Worm (Caenorhabditis elegans) whole organism, young adult: Measurements from ENCODE around the gene bcf-1.

Experiments used
- B0261.1 ChIP-seq: sonication (generic microtip); optimal IDR thresholded peaks from 2 replicates; lab custom pipeline; 2016; ENCODE audit warnings: mild to moderate bottlenecking, missing genetic modification characterization, moderate library complexity, missing compliant biosample characterization
- C17E4.6 ChIP-seq: fragments of 200-800 bp; sonication (Bioruptor generic); IDR thresholded peaks from 2 replicates; pipeline ENCODE4 v1.3.6; 2022; ENCODE audit warnings: missing genetic modification reagents, missing genetic modification characterization, missing compliant biosample characterization
- T26A5.8 ChIP-seq: sonication (generic microtip); optimal IDR thresholded peaks from 2 replicates; lab custom pipeline; 2016; ENCODE audit warnings: missing genetic modification characterization, missing compliant biosample characterization
- Y53G8AR.9 ChIP-seq: fragments of 200-800 bp; sonication (Bioruptor generic); conservative IDR thresholded peaks from 2 replicates; pipeline ENCODE4 v1.3.6; 2022; ENCODE audit warnings: missing genetic modification reagents, missing genetic modification characterization, missing compliant biosample characterization
- Y67H2A.10 ChIP-seq: fragments of 200-800 bp; sonication (Bioruptor generic); conservative IDR thresholded peaks from 2 replicates; pipeline ENCODE4 v1.3.6; 2022; ENCODE audit warnings: missing genetic modification reagents, missing genetic modification characterization, missing compliant biosample characterization
- aptf-2 ChIP-seq: fragments of 200-800 bp; sonication (Bioruptor generic); conservative IDR thresholded peaks from 2 replicates; pipeline ENCODE4 v1.3.6; 2022; ENCODE audit warnings: missing genetic modification reagents, missing genetic modification characterization, missing compliant biosample characterization
- aptf-3 ChIP-seq: fragments of 200-800 bp; sonication (Bioruptor generic); IDR thresholded peaks from 2 replicates; pipeline ENCODE4 v1.3.6; 2022; ENCODE audit warnings: missing genetic modification characterization, missing compliant biosample characterization
- ccch-3 ChIP-seq: fragments of 200-800 bp; sonication (Bioruptor generic); optimal IDR thresholded peaks from 2 replicates; lab custom pipeline; 2018; ENCODE audit warnings: mild to moderate bottlenecking, missing genetic modification characterization, missing compliant biosample characterization
- cebp-1 ChIP-seq, 2 experiments: fragments of 200-800 bp in 1 of 2; sonication (Bioruptor generic) in 1 of 2; sonication (generic microtip) in 1 of 2; IDR thresholded peaks in 1 of 2; optimal IDR thresholded peaks in 1 of 2; 2 replicates each; pipeline versions ENCODE4 v1.3.6 to Lab custom; 2017 to 2022; ENCODE audit warnings: missing compliant biosample characterization in 2 of 2, missing genetic modification characterization in 2 of 2, mild to moderate bottlenecking in 1 of 2, missing genetic modification reagents in 1 of 2, moderate library complexity in 1 of 2
- ceh-79 ChIP-seq: sonication (generic microtip); optimal IDR thresholded peaks from 2 replicates; lab custom pipeline; 2017; ENCODE audit warnings: mild to moderate bottlenecking, missing genetic modification characterization, missing compliant biosample characterization
- dox-1 ChIP-seq: fragments of 200-800 bp; sonication (Bioruptor generic); IDR thresholded peaks from 2 replicates; pipeline ENCODE4 v1.3.6; 2022; ENCODE audit warnings: missing genetic modification reagents, missing genetic modification characterization, missing compliant biosample characterization
- hlh-26 ChIP-seq: fragments of 200-800 bp; sonication (Bioruptor generic); conservative IDR thresholded peaks from 2 replicates; pipeline ENCODE4 v1.3.6; 2022; ENCODE audit warnings: missing genetic modification reagents, missing genetic modification characterization, missing compliant biosample characterization
- hmg-1.2 ChIP-seq: fragments of 200-800 bp; sonication (Bioruptor generic); IDR thresholded peaks from 2 replicates; pipeline ENCODE4 v1.3.6; 2022; ENCODE audit warnings: missing genetic modification reagents, missing genetic modification characterization, missing compliant biosample characterization
- lag-1 ChIP-seq: fragments of 200-800 bp; sonication (Bioruptor generic); IDR thresholded peaks from 2 replicates; pipeline ENCODE4 v1.3.6; 2022; ENCODE audit warnings: missing genetic modification reagents, missing genetic modification characterization, missing compliant biosample characterization
- let-526 ChIP-seq: fragments of 200-800 bp; sonication (Bioruptor generic); IDR thresholded peaks from 2 replicates; pipeline ENCODE4 v1.3.6; 2022; ENCODE audit warnings: missing genetic modification reagents, missing genetic modification characterization, missing compliant biosample characterization
- lin-26 ChIP-seq: fragments of 200-800 bp; sonication (Bioruptor generic); IDR thresholded peaks from 2 replicates; pipeline ENCODE4 v1.3.6; 2022; ENCODE audit warnings: missing genetic modification reagents, missing genetic modification characterization, missing compliant biosample characterization
- lin-40 ChIP-seq: sonication (generic microtip); optimal IDR thresholded peaks from 2 replicates; lab custom pipeline; 2016; ENCODE audit warnings: missing genetic modification characterization, mild to moderate bottlenecking, missing compliant biosample characterization, missing genotype, missing genetic modification reagents
- madf-3 ChIP-seq: fragments of 200-800 bp; sonication (Bioruptor generic); IDR thresholded peaks from 2 replicates; pipeline ENCODE4 v1.3.6; 2022; ENCODE audit warnings: missing genetic modification reagents, missing genetic modification characterization, missing compliant biosample characterization
- mcd-1 ChIP-seq: fragments of 200-800 bp; sonication (Bioruptor generic); IDR thresholded peaks from 2 replicates; pipeline ENCODE4 v1.3.6; 2022; ENCODE audit warnings: missing genetic modification reagents, missing genetic modification characterization, missing compliant biosample characterization
- mxl-1 ChIP-seq: sonication (generic microtip); optimal IDR thresholded peaks from 2 replicates; lab custom pipeline; 2016; ENCODE audit warnings: missing genetic modification characterization, missing compliant biosample characterization
- nhr-27 ChIP-seq: fragments of 200-800 bp; sonication (Bioruptor generic); optimal IDR thresholded peaks from 2 replicates; lab custom pipeline; 2018; ENCODE audit warnings: mild to moderate bottlenecking, missing genetic modification characterization, moderate library complexity, missing compliant biosample characterization
- nhr-80 ChIP-seq: sonication (generic microtip); optimal IDR thresholded peaks from 2 replicates; lab custom pipeline; 2016; ENCODE audit warnings: missing genetic modification characterization, missing compliant biosample characterization
- pha-4 ChIP-seq: fragments of 150-350 bp; sonication (generic microtip); optimal IDR thresholded peaks from 2 replicates; lab custom pipeline; 2014; ENCODE audit warnings: missing biosample characterization, missing genetic modification reagents, missing genetic modification characterization
- snpc-3.4 ChIP-seq: sonication (generic microtip); optimal IDR thresholded peaks from 2 replicates; lab custom pipeline; 2017; ENCODE audit warnings: missing genetic modification characterization, mild to moderate bottlenecking, missing compliant biosample characterization, antibody characterized with exemption, moderate library complexity, missing genotype, missing genetic modification reagents
- tbp1 ChIP-seq: fragments of 200-800 bp; sonication (Bioruptor generic); optimal IDR thresholded peaks from 2 replicates; lab custom pipeline; 2018; ENCODE audit warnings: mild to moderate bottlenecking, missing genetic modification characterization, missing compliant biosample characterization
- tbx-9 ChIP-seq: sonication (generic microtip); optimal IDR thresholded peaks from 2 replicates; lab custom pipeline; 2016; ENCODE audit warnings: borderline replicate concordance, missing genetic modification characterization, inconsistent platforms, missing compliant biosample characterization
- unc-62 ChIP-seq: fragments of 150-350 bp; optimal IDR thresholded peaks from 2 replicates; lab custom pipeline; 2014; ENCODE audit warnings: missing biosample characterization, missing genetic modification reagents, missing genetic modification characterization
- zfh-2 ChIP-seq: fragments of 200-800 bp; sonication (Bioruptor generic); conservative IDR thresholded peaks from 2 replicates; pipeline ENCODE4 v1.3.6; 2022; ENCODE audit warnings: missing genetic modification reagents, missing genetic modification characterization, missing compliant biosample characterization

Gene bcf-1

DNA sequence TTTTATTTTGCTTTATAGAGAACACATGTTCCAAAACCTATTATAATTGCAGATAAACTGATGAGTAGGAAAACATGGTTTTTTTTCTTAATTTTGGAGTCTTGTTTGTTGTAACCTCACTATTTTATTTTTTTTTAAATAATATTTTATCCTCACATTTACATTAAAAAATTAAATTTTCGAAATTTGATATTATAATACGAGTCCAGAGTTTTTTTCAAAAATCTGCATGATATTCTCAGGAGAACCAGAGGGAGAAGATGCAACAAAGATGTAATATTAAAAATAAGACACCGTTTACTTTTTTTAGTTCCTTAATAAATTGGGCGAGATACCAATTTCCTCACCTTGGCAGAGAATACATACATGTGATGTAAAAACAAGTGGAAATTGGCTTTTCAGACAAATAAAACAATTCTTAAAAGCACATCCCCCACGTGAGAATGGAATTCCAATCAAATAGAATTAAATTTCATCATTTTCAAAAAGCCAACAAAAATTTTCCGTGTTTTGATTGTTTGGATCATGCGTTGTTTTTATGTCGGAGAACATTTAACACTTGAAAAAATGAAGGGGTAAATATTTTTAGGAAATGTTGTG, 22.8 kb downstream of the bcf-1 start:
- TF ChIP-seq mxl-1, result no peak
- no peak for TF ChIP-seq nhr-27 (tag; lab: Kevin White, UChicago)
- TF ChIP-seq hmg-1.2, result no peak
- no peak for TF ChIP-seq Y53G8AR.9 (GFP tag; lab: Robert Waterston, UW)

DNA sequence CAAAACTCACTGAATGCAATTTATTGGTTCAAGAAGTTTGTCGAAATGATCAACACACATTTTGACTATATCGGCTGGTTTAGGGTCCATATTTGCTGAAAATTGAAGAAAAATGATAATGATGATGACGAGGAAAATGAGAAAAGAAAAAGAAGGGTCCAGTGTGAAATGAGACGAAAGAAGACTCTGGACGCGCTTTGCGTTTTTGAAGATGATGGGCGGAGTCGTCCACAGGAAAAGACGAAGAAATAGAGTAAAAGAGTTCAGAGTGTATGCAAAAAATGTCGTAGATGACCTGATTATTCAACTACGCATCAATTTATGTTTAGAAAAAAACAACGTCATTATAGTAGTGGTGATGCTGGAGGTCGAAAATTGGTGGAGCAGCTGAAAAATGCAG, 33.7 kb downstream of the bcf-1 start, which contains the start of gene F13H6.5:
Gene F13H6.5 (minus strand): TSS at position 101 of the 400 bp plus-strand sequence.
- TF ChIP-seq T26A5.8, result no peak
- TF ChIP-seq C17E4.6 (GFP tag; lab: Robert Waterston, UW), result no peak
- no peak for TF ChIP-seq madf-3 (GFP tag; lab: Robert Waterston, UW)

ce11 chrV:6368494-6368893, 40.1 kb downstream of the bcf-1 start:
- TF ChIP-seq hlh-26 (GFP tag; lab: Robert Waterston, UW), result no peak

DNA sequence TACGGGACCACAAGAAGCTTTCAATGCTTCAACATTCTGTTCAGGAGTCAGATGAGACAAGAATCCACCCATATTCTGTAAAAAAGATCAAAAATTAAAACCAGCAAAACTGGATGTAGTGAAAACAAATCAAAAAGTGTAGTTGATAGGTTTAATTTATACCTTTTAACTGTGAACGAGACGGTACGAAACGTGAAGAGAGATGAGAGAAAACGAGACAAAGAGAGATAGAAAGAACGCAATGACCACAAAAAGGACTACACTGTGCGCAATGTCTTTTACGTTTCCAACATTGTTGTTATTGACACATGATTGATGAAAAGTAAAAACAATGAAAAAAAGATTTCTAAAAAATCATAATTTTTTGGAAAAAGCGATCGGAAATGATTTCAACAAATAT, 43.0 kb downstream of the bcf-1 start, which contains the start of gene cest-33:
Gene cest-33 (minus strand): TSS at position 75 of the 400 bp plus-strand sequence.
- TF ChIP-seq hmg-1.2 (peak; percentile 49; the same call in 1 of the 2 replicates), nhr-80 (tag; lab: Kevin White, UChicago) (peak; percentile 22), tbx-9 (no peak), pha-4 (tag; lab: Kevin White, UChicago) (no peak), lin-40 (tag; lab: Kevin White, UChicago) (peak; percentile 12), unc-62 (GFP tag; lab: Kevin White, UChicago) (no peak), tbp1 (GFP tag; lab: Kevin White, UChicago) (peak; percentile 10)

DNA sequence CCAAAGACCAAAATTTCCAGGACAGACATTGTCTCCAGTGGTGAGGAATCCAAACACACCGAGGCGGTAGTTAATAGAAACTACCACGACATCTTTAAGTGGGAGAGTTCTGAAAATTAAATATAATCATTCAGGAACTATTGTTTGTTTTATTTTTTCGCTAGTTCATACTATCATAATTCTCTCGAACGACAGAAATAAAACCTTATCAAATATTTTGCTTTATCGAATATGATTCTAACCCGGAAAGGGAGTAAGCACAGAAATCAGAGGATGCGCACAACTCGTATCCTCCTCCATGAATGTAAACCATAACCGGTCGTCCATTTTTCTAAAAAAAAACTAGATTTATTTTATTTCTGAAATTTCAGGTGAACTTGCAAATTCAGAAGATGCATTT, 43.8 kb downstream of the bcf-1 start:
- no peak for TF ChIP-seq dox-1
- no peak for TF ChIP-seq madf-3 (GFP tag; lab: Robert Waterston, UW)
- TF ChIP-seq let-526 (GFP tag; lab: Robert Waterston, UW), result no peak
- no peak for TF ChIP-seq mcd-1
- TF ChIP-seq snpc-3.4, result no peak

ce11 chrV:6361688-6362087, 46.9 kb downstream of the bcf-1 start:
- TF ChIP-seq lin-26 (no peak), lag-1 (GFP tag; lab: Robert Waterston, UW) (no peak), Y67H2A.10 (no peak), ceh-79 (tag; lab: Kevin White, UChicago) (no peak), B0261.1 (tag; lab: Kevin White, UChicago) (no peak), ccch-3 (GFP tag; lab: Kevin White, UChicago) (no peak), aptf-2 (GFP tag; lab: Robert Waterston, UW) (no peak)

- TF ChIP-seq cebp-1 (GFP tag; IDR thresholded peaks at IDR 0.05; lab: Robert Waterston, UW), result no peak
- peak; percentile 0 for TF ChIP-seq cebp-1 (tag; optimal IDR thresholded peaks at IDR 0.05; lab: Kevin White, UChicago)
- TF ChIP-seq aptf-3 (GFP tag; lab: Robert Waterston, UW), result no peak
- 0 out of 2 replicates have a peak, but pooled peaks have one; percentile 27 for TF ChIP-seq zfh-2
- TF ChIP-seq, all 124 proteins: peak for 2
Observed at ce11 chrV:6359522-6359921, 49.1 kb downstream of the bcf-1 start.
